Worm (Caenorhabditis elegans) whole organism, L4 larva: ENCODE data around the gene sri-19.

ENCODE experiments used
- F37D6.2 ChIP-seq: sonication (generic microtip); optimal IDR thresholded peaks from 2 replicates; lab custom pipeline; 2016; ENCODE audit warnings: mild to moderate bottlenecking, missing genetic modification characterization, missing compliant biosample characterization
- T20F7.1 ChIP-seq: fragments of 200-800 bp; sonication (Bioruptor generic); optimal IDR thresholded peaks from 2 replicates; lab custom pipeline; 2018; ENCODE audit warnings: mild to moderate bottlenecking, missing genetic modification characterization, missing compliant biosample characterization
- Y105C5A.15 ChIP-seq: fragments of 200-800 bp; sonication (Bioruptor generic); IDR thresholded peaks from 2 replicates; pipeline ENCODE4 v1.3.6; 2022; ENCODE audit warnings: missing genetic modification characterization, missing compliant biosample characterization
- ama-1 ChIP-seq: fragments of 150-350 bp; optimal IDR thresholded peaks from 2 replicates; lab custom pipeline; 2014; ENCODE audit warnings: inconsistent platforms, mixed read lengths
- arid-1 ChIP-seq: fragments of 200-800 bp; sonication (Bioruptor generic); conservative IDR thresholded peaks from 2 replicates; pipeline ENCODE4 v1.3.6; 2022; ENCODE audit warnings: missing genetic modification reagents, missing genetic modification characterization, missing compliant biosample characterization
- ceh-32 ChIP-seq: sonication (generic microtip); optimal IDR thresholded peaks from 2 replicates; lab custom pipeline; 2016; ENCODE audit warnings: mild to moderate bottlenecking, missing genetic modification characterization, missing compliant biosample characterization; ENCODE audit not compliant: poor library complexity
- ces-1 ChIP-seq: fragments of 150-350 bp; sonication (generic microtip); optimal IDR thresholded peaks from 4 replicates; lab custom pipeline; 2014; ENCODE audit warnings: missing biosample characterization, missing genetic modification reagents, missing genetic modification characterization
- cey-2 ChIP-seq: sonication (generic microtip); optimal IDR thresholded peaks from 3 replicates; lab custom pipeline; 2017; ENCODE audit warnings: missing genetic modification characterization, mild to moderate bottlenecking, missing compliant biosample characterization, antibody characterized with exemption, borderline replicate concordance; ENCODE audit not compliant: insufficient read depth
- daf-12 ChIP-seq: fragments of 150-350 bp; optimal IDR thresholded peaks from 2 replicates; lab custom pipeline; 2014; ENCODE audit warnings: missing biosample characterization, missing genetic modification reagents, missing genetic modification characterization
- daf-16 ChIP-seq, 3 experiments: sonication (generic microtip); optimal IDR thresholded peaks; 2 replicates each; lab custom pipeline; 2016 to 2017; ENCODE audit warnings: missing genetic modification characterization in 3 of 3, missing genetic modification reagents in 3 of 3, mild to moderate bottlenecking in 2 of 3, missing compliant biosample characterization in 2 of 3, missing biosample characterization in 1 of 3, moderate library complexity in 1 of 3
- daf-8 ChIP-seq: fragments of 200-800 bp; sonication (Bioruptor generic); IDR thresholded peaks from 2 replicates; pipeline ENCODE4 v1.3.6; 2022; ENCODE audit warnings: missing genetic modification characterization, missing compliant biosample characterization
- duxl-1 ChIP-seq: sonication (generic microtip); optimal IDR thresholded peaks from 2 replicates; lab custom pipeline; 2016; ENCODE audit warnings: mild to moderate bottlenecking, missing genetic modification characterization, moderate library complexity, missing compliant biosample characterization; ENCODE audit not compliant: poor library complexity
- dve-1 ChIP-seq: sonication (generic microtip); optimal IDR thresholded peaks from 2 replicates; lab custom pipeline; 2017; ENCODE audit warnings: antibody characterized with exemption, mild to moderate bottlenecking, missing genetic modification characterization, missing compliant biosample characterization; ENCODE audit not compliant: insufficient read depth
- egl-43 ChIP-seq: fragments of 200-800 bp; sonication (Bioruptor generic); IDR thresholded peaks from 2 replicates; pipeline ENCODE4 v1.3.6; 2022; ENCODE audit warnings: missing genetic modification reagents, missing genetic modification characterization, missing compliant biosample characterization
- hif-1 ChIP-seq, 2 experiments: sonication (generic microtip); optimal IDR thresholded peaks; 2 replicates each; lab custom pipeline; 2016 to 2017; ENCODE audit warnings: missing compliant biosample characterization in 2 of 2, missing genetic modification characterization in 2 of 2, missing genetic modification reagents in 2 of 2, missing genotype in 2 of 2, mild to moderate bottlenecking in 1 of 2
- hlh-11 ChIP-seq: fragments of 200-800 bp; sonication (Bioruptor generic); optimal IDR thresholded peaks from 2 replicates; lab custom pipeline; 2018; ENCODE audit warnings: mild to moderate bottlenecking, missing genetic modification characterization, missing compliant biosample characterization
- lin-1 ChIP-seq: fragments of 200-800 bp; sonication (Bioruptor generic); IDR thresholded peaks from 2 replicates; pipeline ENCODE4 v1.3.6; 2022; ENCODE audit warnings: missing genetic modification reagents, missing genetic modification characterization, missing compliant biosample characterization
- lin-13 ChIP-seq: fragments of 150-350 bp; optimal IDR thresholded peaks from 2 replicates; lab custom pipeline; 2014; ENCODE audit warnings: missing biosample characterization, missing genetic modification reagents, missing genetic modification characterization
- lin-15B ChIP-seq: fragments of 150-350 bp; sonication (generic microtip); optimal IDR thresholded peaks from 3 replicates; lab custom pipeline; 2014; ENCODE audit warnings: missing biosample characterization, missing genetic modification characterization
- lin-39 ChIP-seq: fragments of 150-350 bp; optimal IDR thresholded peaks from 2 replicates; lab custom pipeline; 2014; ENCODE audit warnings: missing biosample characterization, missing genetic modification reagents, missing genetic modification characterization
- lir-3 ChIP-seq: sonication (generic microtip); optimal IDR thresholded peaks from 2 replicates; lab custom pipeline; 2016; ENCODE audit warnings: mild to moderate bottlenecking, missing genetic modification characterization, missing compliant biosample characterization
- lsy-2 ChIP-seq, 2 experiments: fragments of 150-350 bp in 1 of 2; sonication (generic microtip) in 1 of 2; optimal IDR thresholded peaks; 2 replicates each; lab custom pipeline; 2014 to 2017; ENCODE audit warnings: missing biosample characterization in 2 of 2, missing genetic modification characterization in 2 of 2
- mep-1 ChIP-seq: fragments of 150-350 bp; sonication (generic microtip); optimal IDR thresholded peaks from 3 replicates; lab custom pipeline; 2014; ENCODE audit warnings: missing biosample characterization, missing genetic modification characterization
- mes-2 ChIP-seq: sonication (generic microtip); optimal IDR thresholded peaks from 2 replicates; lab custom pipeline; 2016; ENCODE audit warnings: missing genotype, mild to moderate bottlenecking, missing genetic modification characterization, missing compliant biosample characterization; ENCODE audit not compliant: poor library complexity, severe bottlenecking
- mxl-2 ChIP-seq: fragments of 200-800 bp; sonication (Bioruptor generic); conservative IDR thresholded peaks from 2 replicates; pipeline ENCODE4 v1.3.6; 2022; ENCODE audit warnings: missing genetic modification reagents, missing genetic modification characterization, missing compliant biosample characterization
- mxl-3 ChIP-seq: fragments of 200-800 bp; sonication (Bioruptor generic); optimal IDR thresholded peaks from 2 replicates; lab custom pipeline; 2018; ENCODE audit warnings: mild to moderate bottlenecking, missing genetic modification characterization, missing compliant biosample characterization
- nhr-102 ChIP-seq: sonication (generic microtip); optimal IDR thresholded peaks from 2 replicates; lab custom pipeline; 2016; ENCODE audit warnings: mild to moderate bottlenecking, missing genetic modification characterization, moderate library complexity, missing compliant biosample characterization
- nhr-25 ChIP-seq: sonication (generic microtip); optimal IDR thresholded peaks from 2 replicates; lab custom pipeline; 2017; ENCODE audit warnings: missing genetic modification characterization, mild to moderate bottlenecking, missing compliant biosample characterization, antibody characterized with exemption, moderate library complexity, borderline replicate concordance; ENCODE audit not compliant: insufficient read depth
- nhr-41 ChIP-seq: fragments of 200-800 bp; sonication (Bioruptor generic); IDR thresholded peaks from 2 replicates; pipeline ENCODE4 v1.3.6; 2022; ENCODE audit warnings: missing genetic modification reagents, missing genetic modification characterization, missing compliant biosample characterization
- nhr-42 ChIP-seq: fragments of 200-800 bp; sonication (Bioruptor generic); IDR thresholded peaks from 2 replicates; pipeline ENCODE4 v1.3.6; 2022; ENCODE audit warnings: missing genetic modification characterization, missing compliant biosample characterization
- nhr-48 ChIP-seq: sonication (generic microtip); optimal IDR thresholded peaks from 2 replicates; lab custom pipeline; 2016; ENCODE audit warnings: mild to moderate bottlenecking, missing genetic modification characterization, missing compliant biosample characterization
- nhr-77 ChIP-seq: fragments of 150-350 bp; optimal IDR thresholded peaks from 2 replicates; lab custom pipeline; 2014; ENCODE audit warnings: missing biosample characterization, missing genetic modification characterization
- pha-4 ChIP-seq, 2 experiments: fragments of 150-350 bp in 1 of 2; fragments of 200-800 bp in 1 of 2; sonication (Bioruptor generic) in 1 of 2; IDR thresholded peaks in 1 of 2; optimal IDR thresholded peaks in 1 of 2; 2 replicates each; pipeline versions ENCODE4 v1.3.6 to Lab custom; 2014 to 2022; ENCODE audit warnings: missing genetic modification characterization in 2 of 2, missing genetic modification reagents in 2 of 2, missing biosample characterization in 1 of 2, missing compliant biosample characterization in 1 of 2
- php-3 ChIP-seq: fragments of 200-800 bp; sonication (Bioruptor generic); IDR thresholded peaks from 2 replicates; pipeline ENCODE4 v1.3.6; 2022; ENCODE audit warnings: missing genetic modification reagents, missing genetic modification characterization, missing compliant biosample characterization
- saeg-2 ChIP-seq: fragments of 200-800 bp; sonication (Bioruptor generic); IDR thresholded peaks from 2 replicates; pipeline ENCODE4 v1.3.6; 2022; ENCODE audit warnings: missing genetic modification reagents, missing genetic modification characterization, missing compliant biosample characterization
- sdz-12 ChIP-seq: fragments of 200-800 bp; sonication (Bioruptor generic); optimal IDR thresholded peaks from 2 replicates; lab custom pipeline; 2018; ENCODE audit warnings: mild to moderate bottlenecking, missing genetic modification characterization, missing compliant biosample characterization
- snpc-1.2 ChIP-seq: fragments of 200-800 bp; sonication (Bioruptor generic); IDR thresholded peaks from 2 replicates; pipeline ENCODE4 v1.3.6; 2022; ENCODE audit warnings: missing genetic modification reagents, missing genetic modification characterization, missing compliant biosample characterization
- snpc-4 ChIP-seq: fragments of 150-350 bp; optimal IDR thresholded peaks from 2 replicates; lab custom pipeline; 2014; ENCODE audit warnings: missing biosample characterization, missing genetic modification characterization
- spr-3 ChIP-seq: fragments of 200-800 bp; sonication (Bioruptor generic); optimal IDR thresholded peaks from 2 replicates; lab custom pipeline; 2018; ENCODE audit warnings: mild to moderate bottlenecking, missing genetic modification characterization, missing compliant biosample characterization
- unc-130 ChIP-seq: sonication (generic microtip); optimal IDR thresholded peaks from 2 replicates; lab custom pipeline; 2016; ENCODE audit warnings: missing genetic modification reagents, missing genetic modification characterization, missing compliant biosample characterization
- unc-62 ChIP-seq, 3 experiments: fragments of 150-350 bp in 1 of 3; sonication (generic microtip); optimal IDR thresholded peaks in 2 of 3; peaks in 1 of 3; 1 replicate in 1 of 3; 2 replicates in 2 of 3; lab custom pipeline; 2014 to 2017; ENCODE audit warnings: missing biosample characterization in 3 of 3, missing genetic modification characterization in 3 of 3, missing genetic modification reagents in 3 of 3, missing genotype in 1 of 3
- vab-7 ChIP-seq: fragments of 200-800 bp; sonication (Bioruptor generic); IDR thresholded peaks from 2 replicates; pipeline ENCODE4 v1.3.6; 2022; ENCODE audit warnings: missing genetic modification reagents, missing genetic modification characterization, missing compliant biosample characterization
- zag-1 ChIP-seq: fragments of 150-350 bp; optimal IDR thresholded peaks from 2 replicates; lab custom pipeline; 2014; ENCODE audit warnings: missing biosample characterization, missing genetic modification characterization
- ztf-7 ChIP-seq: fragments of 150-350 bp; optimal IDR thresholded peaks from 2 replicates; lab custom pipeline; 2014; ENCODE audit warnings: missing biosample characterization, missing genetic modification characterization

Gene sri-19

DNA sequence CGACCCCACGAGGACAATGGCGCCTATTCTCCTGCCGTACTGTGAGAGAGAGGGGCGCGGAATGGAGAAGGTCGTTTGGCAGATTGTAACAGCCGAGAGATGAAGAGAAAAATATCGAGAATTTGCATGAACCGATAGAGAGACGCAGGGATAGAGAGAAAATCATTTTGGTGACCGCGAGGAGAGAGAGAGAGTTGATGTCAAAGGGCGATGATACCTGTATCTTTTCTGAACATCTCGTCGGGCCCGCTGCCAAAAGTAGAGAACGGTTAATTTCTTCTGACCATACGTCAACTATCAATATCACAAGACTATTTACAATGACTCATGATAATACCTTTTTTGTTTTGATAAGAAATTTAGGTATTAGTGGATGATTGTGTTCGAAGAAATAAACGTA, 17.8 kb downstream of the sri-19 start (continued):
- TF ChIP-seq nhr-42 (GFP tag; lab: Robert Waterston, UW) (no peak), lin-1 (GFP tag; lab: Robert Waterston, UW) (no peak), ces-1 (no peak), nhr-41 (0 out of 2 replicates have a peak, but pooled peaks have one; percentile 31), snpc-1.2 (no peak), lsy-2 (tag; optimal IDR thresholded peaks at IDR 0.05; lab: Kevin White, UChicago) (peak in 1 of 2 experiments; percentile 48), lir-3 (tag; lab: Kevin White, UChicago) (no peak), mxl-3 (GFP tag; lab: Kevin White, UChicago) (peak; percentile 33), nhr-48 (tag; lab: Kevin White, UChicago) (no peak), zag-1 (no peak), arid-1 (no peak), duxl-1 (no peak), egl-43 (no peak), T20F7.1 (GFP tag; lab: Kevin White, UChicago) (no peak), dve-1 (tag; lab: Kevin White, UChicago) (peak; percentile 22), nhr-102 (tag; lab: Kevin White, UChicago) (no peak), ama-1 (lab: Kevin White, UChicago) (no peak), hlh-11 (tag; lab: Kevin White, UChicago) (peak; percentile 68), Y105C5A.15 (GFP tag; lab: Robert Waterston, UW) (no peak), nhr-25 (tag; lab: Kevin White, UChicago) (peak; percentile 83), php-3 (no peak), F37D6.2 (no peak), daf-16 (GFP tag; optimal IDR thresholded peaks at IDR 0.05; lab: Kevin White, UChicago) (no peak), daf-16 (tag; optimal IDR thresholded peaks at IDR 0.05; lab: Kevin White, UChicago) (no peak), snpc-4 (no peak), unc-130 (GFP tag; lab: Kevin White, UChicago) (no peak), lin-13 (no peak), nhr-77 (tag; lab: Kevin White, UChicago) (peak; percentile 15), saeg-2 (no peak), lin-15B (no peak), cey-2 (tag; lab: Kevin White, UChicago) (no peak), pha-4 (GFP tag; IDR thresholded peaks at IDR 0.05; lab: Robert Waterston, UW) (no peak), pha-4 (tag; optimal IDR thresholded peaks at IDR 0.05; lab: Kevin White, UChicago) (no peak), mep-1 (tag; lab: Kevin White, UChicago) (peak; percentile 66), sdz-12 (no peak), vab-7 (GFP tag; lab: Robert Waterston, UW) (no peak), unc-62 (GFP tag; optimal IDR thresholded peaks at IDR 0.05 in 1 of 2; lab: Kevin White, UChicago) (no peak), unc-62 (tag; optimal IDR thresholded peaks at IDR 0.05; lab: Kevin White, UChicago) (no peak), mes-2 (tag; lab: Kevin White, UChicago) (peak; percentile 52), spr-3 (GFP tag; lab: Kevin White, UChicago) (no peak), mxl-2 (no peak), daf-12 (tag; lab: Kevin White, UChicago) (no peak)

DNA sequence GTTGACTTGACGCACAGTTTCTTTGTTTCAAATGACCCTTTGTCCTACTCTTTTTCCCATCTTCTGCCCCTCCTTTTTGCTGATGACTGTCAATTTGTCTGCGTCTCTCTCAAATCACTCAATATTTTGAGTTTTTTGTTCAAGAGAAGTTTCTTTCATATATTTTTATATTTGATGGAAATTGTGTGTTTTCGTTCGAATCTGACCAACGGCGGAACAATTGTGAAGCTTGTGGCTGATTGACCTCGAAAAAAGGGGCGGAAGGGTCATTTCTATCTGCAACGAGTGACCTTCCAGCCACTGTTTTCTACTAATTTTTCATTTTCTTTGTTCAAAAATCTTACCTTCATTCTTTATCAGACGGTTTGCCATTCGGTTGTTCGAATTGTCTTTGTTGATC, 20.5 kb downstream of the sri-19 start:
- TF ChIP-seq nhr-41: no peak
- no peak for TF ChIP-seq ceh-32 (tag; lab: Kevin White, UChicago)
- no peak for TF ChIP-seq ztf-7 (tag; lab: Kevin White, UChicago)
- no peak for TF ChIP-seq lin-39 (tag; lab: Kevin White, UChicago)
- no peak for TF ChIP-seq hif-1 (tag; optimal IDR thresholded peaks at IDR 0.05; lab: Kevin White, UChicago)
- no peak for TF ChIP-seq daf-8 (GFP tag; lab: Robert Waterston, UW)
- TF ChIP-seq lir-3 (tag; lab: Kevin White, UChicago): no peak
- TF ChIP-seq T20F7.1 (GFP tag; lab: Kevin White, UChicago): no peak
